Worm (Caenorhabditis elegans) whole organism, L1 larva: Measurements from ENCODE around the gene Y26G10.1.

Experiments used
- Y116A8C.19 ChIP-seq: sonication (generic microtip); optimal IDR thresholded peaks from 2 replicates; lab custom pipeline; 2016; ENCODE audit warnings: missing compliant biosample characterization, missing genetic modification characterization, borderline replicate concordance
- hlh-4 ChIP-seq: sonication (generic microtip); optimal IDR thresholded peaks from 2 replicates; lab custom pipeline; 2016; ENCODE audit warnings: mild to moderate bottlenecking, missing genetic modification characterization, missing compliant biosample characterization
- lin-15B ChIP-seq: fragments of 150-350 bp; sonication (generic microtip); optimal IDR thresholded peaks from 3 replicates; lab custom pipeline; 2014; ENCODE audit warnings: missing biosample characterization, missing genetic modification characterization
- nhr-12 ChIP-seq: sonication (generic microtip); optimal IDR thresholded peaks from 2 replicates; lab custom pipeline; 2017; ENCODE audit warnings: missing biosample characterization, missing genetic modification characterization
- pqm-1 ChIP-seq: sonication (generic microtip); optimal IDR thresholded peaks from 3 replicates; lab custom pipeline; 2017; ENCODE audit warnings: missing biosample characterization, missing genetic modification characterization
- snpc-4 ChIP-seq: fragments of 150-350 bp; optimal IDR thresholded peaks from 2 replicates; lab custom pipeline; 2014; ENCODE audit warnings: missing biosample characterization, missing genetic modification characterization
- unc-130 ChIP-seq: fragments of 150-350 bp; optimal IDR thresholded peaks from 2 replicates; lab custom pipeline; 2017; ENCODE audit warnings: missing biosample characterization, missing genetic modification characterization, inconsistent platforms
- vab-15 ChIP-seq: sonication (generic microtip); optimal IDR thresholded peaks from 2 replicates; lab custom pipeline; 2017; ENCODE audit warnings: missing genotype, mild to moderate bottlenecking, missing genetic modification characterization, missing compliant biosample characterization

ce11 chrV:17714330-17714729 lies 18.6 kb upstream of the Y26G10.1 start, which contains the start of gene twk-33:
- TF ChIP-seq Y116A8C.19 (tag; lab: Kevin White, UChicago) (no peak), lin-15B (no peak), hlh-4 (tag; lab: Kevin White, UChicago) (no peak), nhr-12 (tag; lab: Kevin White, UChicago) (no peak), unc-130 (tag; lab: Kevin White, UChicago) (no peak), pqm-1 (peak; percentile 95), snpc-4 (tag; lab: Kevin White, UChicago) (no peak), vab-15 (no peak)
